Worm (Caenorhabditis elegans) whole organism, early embryonic: Measurements from ENCODE around the gene cct-5.

Experiments used
- B0310.2 ChIP-seq: sonication (generic microtip); optimal IDR thresholded peaks from 2 replicates; lab custom pipeline; 2016; ENCODE audit warnings: mild to moderate bottlenecking, missing genetic modification characterization, missing compliant biosample characterization
- F13C5.2 ChIP-seq: sonication (generic microtip); optimal IDR thresholded peaks from 2 replicates; lab custom pipeline; 2017; ENCODE audit warnings: mild to moderate bottlenecking, missing genetic modification characterization, inconsistent platforms, missing compliant biosample characterization
- aly-1 ChIP-seq: sonication (generic microtip); optimal IDR thresholded peaks from 2 replicates; lab custom pipeline; 2016; ENCODE audit warnings: missing genetic modification characterization, missing compliant biosample characterization
- ama-1 ChIP-seq: fragments of 150-350 bp; optimal IDR thresholded peaks from 2 replicates; lab custom pipeline; 2014
- ceh-13 ChIP-seq: fragments of 200-800 bp; sonication (Bioruptor generic); optimal IDR thresholded peaks from 2 replicates; lab custom pipeline; 2018; ENCODE audit warnings: mild to moderate bottlenecking, missing genetic modification characterization, missing compliant biosample characterization
- ceh-36 ChIP-seq: sonication (generic microtip); optimal IDR thresholded peaks from 2 replicates; lab custom pipeline; 2016; ENCODE audit warnings: missing genetic modification characterization, inconsistent platforms, missing compliant biosample characterization
- ets-7 ChIP-seq: sonication (generic microtip); optimal IDR thresholded peaks from 2 replicates; lab custom pipeline; 2016; ENCODE audit warnings: missing genotype, missing genetic modification characterization, missing compliant biosample characterization
- flt-1 ChIP-seq: fragments of 200-800 bp; sonication (Bioruptor generic); IDR thresholded peaks from 2 replicates; pipeline ENCODE4 v1.3.6; 2022; ENCODE audit warnings: missing genetic modification characterization, missing compliant biosample characterization
- hmbx-1 ChIP-seq: sonication (generic microtip); optimal IDR thresholded peaks from 2 replicates; lab custom pipeline; 2016; ENCODE audit warnings: mild to moderate bottlenecking, missing genetic modification characterization, missing compliant biosample characterization
- hmg-4 ChIP-seq: fragments of 200-800 bp; sonication (Bioruptor generic); optimal IDR thresholded peaks from 2 replicates; lab custom pipeline; 2018; ENCODE audit warnings: mild to moderate bottlenecking, missing genetic modification characterization, missing compliant biosample characterization
- hnd-1 ChIP-seq: sonication (generic microtip); optimal IDR thresholded peaks from 2 replicates; lab custom pipeline; 2016; ENCODE audit warnings: missing genetic modification characterization, missing compliant biosample characterization
- pes-1 ChIP-seq: fragments of 200-800 bp; sonication (Bioruptor generic); IDR thresholded peaks from 2 replicates; pipeline ENCODE4 v1.3.6; 2022; ENCODE audit warnings: missing genetic modification reagents, missing genetic modification characterization, missing compliant biosample characterization
- scrt-1 ChIP-seq: fragments of 200-800 bp; sonication (Bioruptor generic); IDR thresholded peaks from 2 replicates; pipeline ENCODE4 v1.3.6; 2022; ENCODE audit warnings: missing genetic modification characterization, missing compliant biosample characterization
- sea-1 ChIP-seq: fragments of 200-800 bp; sonication (Bioruptor generic); conservative IDR thresholded peaks from 2 replicates; pipeline ENCODE4 v1.3.6; 2022; ENCODE audit warnings: missing genetic modification characterization, missing compliant biosample characterization
- tbx-11 ChIP-seq: fragments of 200-800 bp; sonication (Bioruptor generic); IDR thresholded peaks from 2 replicates; pipeline ENCODE4 v1.3.6; 2022; ENCODE audit warnings: missing genetic modification characterization, missing compliant biosample characterization
- tbx-37 ChIP-seq: fragments of 200-800 bp; sonication (Bioruptor generic); conservative IDR thresholded peaks from 2 replicates; pipeline ENCODE4 v1.3.6; 2022; ENCODE audit warnings: missing genetic modification reagents, missing genetic modification characterization, missing compliant biosample characterization
- tra-4 ChIP-seq: sonication (generic microtip); optimal IDR thresholded peaks from 2 replicates; lab custom pipeline; 2017; ENCODE audit warnings: missing genetic modification characterization, missing compliant biosample characterization

The cct-5 gene

ce11 chrIII:4477472-4477871, 30.4 kb downstream of the cct-5 start, which contains the start of gene ins-17:
ins-17 (minus strand) TSS chrIII:4477572.
- TF ChIP-seq aly-1 (no peak), ama-1 (lab: Kevin White, UChicago) (no peak), scrt-1 (GFP tag; lab: Robert Waterston, UW) (no peak), tbx-11 (GFP tag; lab: Robert Waterston, UW) (no peak), tbx-37 (GFP tag; lab: Robert Waterston, UW) (no peak), F13C5.2 (tag; lab: Kevin White, UChicago) (no peak), ceh-13 (GFP tag; lab: Kevin White, UChicago) (no peak), tra-4 (tag; lab: Kevin White, UChicago) (no peak), ets-7 (tag; lab: Kevin White, UChicago) (no peak), pes-1 (GFP tag; lab: Robert Waterston, UW) (no peak)

ce11 chrIII:4476806-4477205, 31.1 kb downstream of the cct-5 start:
- TF ChIP-seq tbx-37 (GFP tag; lab: Robert Waterston, UW) (no peak), F13C5.2 (tag; lab: Kevin White, UChicago) (no peak), scrt-1 (GFP tag; lab: Robert Waterston, UW) (no peak), aly-1 (no peak), pes-1 (GFP tag; lab: Robert Waterston, UW) (no peak), flt-1 (GFP tag; lab: Robert Waterston, UW) (no peak), hmbx-1 (tag; lab: Kevin White, UChicago) (no peak), ceh-36 (tag; lab: Kevin White, UChicago) (no peak), B0310.2 (tag; lab: Kevin White, UChicago) (no peak), hmg-4 (no peak), tbx-11 (GFP tag; lab: Robert Waterston, UW) (no peak), ama-1 (lab: Kevin White, UChicago) (no peak)

DNA sequence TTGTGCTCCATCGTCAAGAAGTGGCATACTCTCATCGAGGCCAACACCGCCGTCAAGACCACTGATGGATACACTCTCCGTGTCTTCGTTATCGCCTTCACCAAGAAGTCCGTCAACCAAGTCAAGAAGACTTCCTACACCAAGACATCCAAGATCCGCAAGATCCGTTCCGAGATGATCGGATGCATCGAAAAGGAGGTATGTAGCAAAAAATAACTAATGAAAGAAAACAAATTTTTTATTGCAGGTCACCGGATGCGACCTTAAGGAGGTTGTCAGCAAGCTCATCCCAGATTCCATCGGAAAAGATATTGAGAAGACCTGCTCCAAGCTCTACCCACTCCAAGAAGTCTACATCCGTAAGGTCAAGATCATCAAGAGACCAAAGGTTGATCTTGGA, 31.6 kb downstream of the cct-5 start:
- TF ChIP-seq ama-1 (lab: Kevin White, UChicago) (no peak), ceh-36 (tag; lab: Kevin White, UChicago) (no peak), sea-1 (GFP tag; lab: Robert Waterston, UW) (no peak), aly-1 (no peak), hnd-1 (no peak), tbx-37 (GFP tag; lab: Robert Waterston, UW) (no peak), flt-1 (GFP tag; lab: Robert Waterston, UW) (no peak), ceh-13 (GFP tag; lab: Kevin White, UChicago) (no peak), F13C5.2 (tag; lab: Kevin White, UChicago) (no peak), tra-4 (tag; lab: Kevin White, UChicago) (no peak), pes-1 (GFP tag; lab: Robert Waterston, UW) (no peak), hmg-4 (no peak), hmbx-1 (tag; lab: Kevin White, UChicago) (no peak), tbx-11 (GFP tag; lab: Robert Waterston, UW) (no peak), B0310.2 (tag; lab: Kevin White, UChicago) (no peak), scrt-1 (GFP tag; lab: Robert Waterston, UW) (no peak)

ce11 chrIII:4475428-4475968, 32.4 kb downstream of the cct-5 start, which contains the start of gene rps-1:
rps-1 (plus strand) TSS chrIII:4475918.
- TF ChIP-seq scrt-1 (GFP tag; lab: Robert Waterston, UW) = no peak
- no peak for TF ChIP-seq tra-4 (tag; lab: Kevin White, UChicago)
- no peak for TF ChIP-seq ama-1 (lab: Kevin White, UChicago)
- peak; percentile 50; the same call in 1 of the 2 replicates for TF ChIP-seq tbx-11 (GFP tag; lab: Robert Waterston, UW)
- TF ChIP-seq hmg-4 = peak; percentile 44
- peak; percentile 67 for TF ChIP-seq flt-1 (GFP tag; lab: Robert Waterston, UW)
- peak; percentile 5 for TF ChIP-seq B0310.2 (tag; lab: Kevin White, UChicago)
- TF ChIP-seq hmbx-1 (tag; lab: Kevin White, UChicago) = no peak
- no peak for TF ChIP-seq ceh-13 (GFP tag; lab: Kevin White, UChicago)
- peak; percentile 92 for TF ChIP-seq F13C5.2 (tag; lab: Kevin White, UChicago)
- peak; percentile 52; the same call in 1 of the 2 replicates for TF ChIP-seq sea-1 (GFP tag; lab: Robert Waterston, UW)
- peak; percentile 27 for TF ChIP-seq hnd-1
- TF ChIP-seq pes-1 (GFP tag; lab: Robert Waterston, UW) = peak; percentile 68
- TF ChIP-seq ceh-36 (tag; lab: Kevin White, UChicago) = peak; percentile 52

- TF ChIP-seq ama-1 (lab: Kevin White, UChicago) (no peak), tbx-37 (GFP tag; lab: Robert Waterston, UW) (no peak), F13C5.2 (tag; lab: Kevin White, UChicago) (no peak), scrt-1 (GFP tag; lab: Robert Waterston, UW) (no peak), sea-1 (GFP tag; lab: Robert Waterston, UW) (no peak), hmg-4 (no peak), pes-1 (GFP tag; lab: Robert Waterston, UW) (no peak), ceh-13 (GFP tag; lab: Kevin White, UChicago) (no peak), flt-1 (GFP tag; lab: Robert Waterston, UW) (no peak), ets-7 (tag; lab: Kevin White, UChicago) (no peak), hmbx-1 (tag; lab: Kevin White, UChicago) (no peak), aly-1 (no peak), tbx-11 (GFP tag; lab: Robert Waterston, UW) (no peak), tra-4 (tag; lab: Kevin White, UChicago) (no peak), ceh-36 (tag; lab: Kevin White, UChicago) (no peak), hnd-1 (no peak), B0310.2 (tag; lab: Kevin White, UChicago) (no peak)
Measured at ce11 chrIII:4474908-4475307, 33.0 kb downstream of the cct-5 start, which contains the start of gene ifet-1. ifet-1 (minus strand) TSS chrIII:4475150.

- TF ChIP-seq tra-4 (tag; lab: Kevin White, UChicago) = peak; percentile 81
- peak; percentile 96 for TF ChIP-seq ceh-36 (tag; lab: Kevin White, UChicago)
- TF ChIP-seq scrt-1 (GFP tag; lab: Robert Waterston, UW) = peak; percentile 95
- TF ChIP-seq hmg-4 = peak; percentile 96
- peak; percentile 98 for TF ChIP-seq sea-1 (GFP tag; lab: Robert Waterston, UW)
- TF ChIP-seq hmbx-1 (tag; lab: Kevin White, UChicago) = peak; percentile 80
- TF ChIP-seq ceh-13 (GFP tag; lab: Kevin White, UChicago) = peak; percentile 88
- peak; percentile 85 for TF ChIP-seq B0310.2 (tag; lab: Kevin White, UChicago)
- TF ChIP-seq tbx-37 (GFP tag; lab: Robert Waterston, UW) = peak; percentile 95
- TF ChIP-seq ets-7 (tag; lab: Kevin White, UChicago) = peak; percentile 89
- TF ChIP-seq aly-1 = peak; percentile 97
- peak; percentile 92 for TF ChIP-seq F13C5.2 (tag; lab: Kevin White, UChicago)
- peak; percentile 95 for TF ChIP-seq tbx-11 (GFP tag; lab: Robert Waterston, UW)
- TF ChIP-seq flt-1 (GFP tag; lab: Robert Waterston, UW) = peak; percentile 96
- TF ChIP-seq ama-1 (lab: Kevin White, UChicago) = peak; percentile 84
- TF ChIP-seq pes-1 (GFP tag; lab: Robert Waterston, UW) = peak; percentile 96
- peak; percentile 89 for TF ChIP-seq hnd-1
Measured at ce11 chrIII:4470793-4471192, 37.1 kb downstream of the cct-5 start.
